Fruit fly (Drosophila melanogaster) ovary, adult (tissue): ENCODE results near the gene Kmn1.

Source experiments
- CG17801 ChIP-seq: fragments of 200-800 bp; optimal IDR thresholded peaks from 2 replicates; lab custom pipeline; 2019; ENCODE audit warnings: missing biosample characterization, mild to moderate bottlenecking, missing genetic modification characterization, moderate library complexity; ENCODE audit not compliant: partially characterized antibody

The Kmn1 gene

DNA sequence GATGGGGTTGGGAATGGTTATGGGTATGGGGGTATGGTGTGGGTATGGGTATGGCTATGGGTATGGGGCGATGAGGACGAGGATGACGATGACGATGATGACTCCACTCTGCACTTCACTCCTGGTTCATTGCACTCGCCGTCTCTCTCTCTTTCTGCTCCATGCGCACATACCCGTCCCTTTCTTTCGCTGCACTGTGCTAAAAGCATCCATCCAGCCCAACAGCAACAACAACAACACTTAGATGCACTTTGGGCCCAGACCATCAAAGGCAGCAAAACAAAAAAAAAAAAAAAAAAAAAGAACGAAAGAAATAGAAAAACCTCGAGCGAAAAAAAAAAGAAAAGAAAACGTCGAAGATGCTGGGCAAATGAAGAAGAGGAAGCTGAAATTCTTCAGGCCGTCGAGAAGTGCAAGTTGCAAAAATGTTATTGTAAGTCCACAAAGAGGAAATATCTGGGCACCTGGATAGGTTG is 27.3 kb downstream of the Kmn1 start:
- TF ChIP-seq CG17801 (GFP tag; lab: Kevin White, UChicago): no peak

DNA sequence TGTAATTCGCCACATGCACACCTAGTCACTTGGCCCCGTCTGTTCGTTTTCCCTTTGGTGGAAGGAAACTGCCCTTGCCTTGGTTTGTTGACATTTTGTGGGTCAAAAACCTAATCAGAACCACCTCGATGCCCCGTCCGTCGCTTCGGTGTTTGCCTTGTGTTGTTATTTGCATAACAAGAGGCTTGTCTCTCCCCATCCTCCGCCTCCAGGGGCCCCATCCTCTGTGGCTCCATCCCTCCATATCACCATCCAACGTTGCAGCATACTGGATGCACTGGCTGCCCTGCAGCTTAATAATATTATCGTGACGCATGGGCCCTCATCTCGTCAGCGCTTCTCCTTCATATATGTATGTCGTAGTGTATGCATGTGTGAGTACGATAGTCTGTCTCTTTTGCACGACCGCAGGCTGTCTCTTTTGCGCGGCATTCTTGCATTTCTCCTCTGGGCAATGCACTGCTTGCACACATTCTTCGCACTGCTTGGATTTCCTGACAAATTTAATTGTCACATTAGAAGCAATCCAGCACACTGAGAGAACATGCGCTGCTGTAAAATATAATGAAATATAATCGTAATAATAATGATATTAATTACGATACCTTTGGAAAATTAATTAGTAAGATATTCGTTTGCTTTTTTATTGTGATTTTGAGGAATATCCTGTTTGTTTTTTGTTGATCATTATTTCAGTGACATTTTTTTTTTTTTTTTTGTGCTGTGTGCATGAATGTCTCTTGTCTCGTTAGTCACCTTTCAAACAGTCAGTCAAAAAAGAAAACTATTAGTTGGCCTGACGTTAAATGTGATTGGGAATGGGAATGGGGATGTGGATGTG is 27.9 kb downstream of the Kmn1 start:
- no peak for TF ChIP-seq CG17801 (GFP tag; lab: Kevin White, UChicago)

DNA sequence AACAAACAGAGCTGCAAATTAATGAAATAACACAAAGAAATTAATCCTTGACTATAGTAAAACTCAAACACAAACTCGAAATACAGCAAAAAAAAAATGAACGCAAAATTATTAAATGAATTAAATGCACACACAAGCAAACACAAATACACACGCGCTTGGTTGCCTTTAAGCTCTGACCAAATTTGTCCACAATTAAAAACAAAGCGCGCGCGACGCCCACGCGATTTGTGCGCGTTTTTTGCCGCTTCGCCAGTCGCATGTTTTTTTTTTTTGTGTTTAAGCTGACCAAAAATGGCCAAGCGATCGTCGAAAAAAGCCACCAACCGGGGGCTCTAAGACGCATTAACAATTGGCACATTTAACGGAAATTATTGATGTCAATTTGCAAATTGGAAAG is 28.9 kb downstream of the Kmn1 start:
- no peak for TF ChIP-seq CG17801 (GFP tag; lab: Kevin White, UChicago)

DNA sequence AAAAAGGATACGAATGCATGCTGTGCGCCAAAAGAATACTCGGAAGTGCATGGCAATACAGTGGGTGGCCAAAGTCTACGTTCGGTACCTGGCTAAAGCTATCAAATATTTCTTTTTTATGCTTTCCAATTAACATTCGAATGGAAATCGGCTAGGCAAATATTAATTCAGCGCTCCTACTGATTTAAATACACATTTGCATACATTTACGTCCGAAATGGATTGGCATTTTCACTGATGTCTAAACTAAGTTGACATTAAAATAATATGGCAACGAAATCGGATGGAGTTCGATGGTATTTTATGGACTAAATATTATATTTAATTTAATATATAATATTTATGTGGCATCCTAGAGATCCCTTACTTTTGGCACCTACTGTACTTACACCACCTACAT is 29.7 kb downstream of the Kmn1 start:
- no peak for TF ChIP-seq CG17801 (GFP tag; lab: Kevin White, UChicago)

DNA sequence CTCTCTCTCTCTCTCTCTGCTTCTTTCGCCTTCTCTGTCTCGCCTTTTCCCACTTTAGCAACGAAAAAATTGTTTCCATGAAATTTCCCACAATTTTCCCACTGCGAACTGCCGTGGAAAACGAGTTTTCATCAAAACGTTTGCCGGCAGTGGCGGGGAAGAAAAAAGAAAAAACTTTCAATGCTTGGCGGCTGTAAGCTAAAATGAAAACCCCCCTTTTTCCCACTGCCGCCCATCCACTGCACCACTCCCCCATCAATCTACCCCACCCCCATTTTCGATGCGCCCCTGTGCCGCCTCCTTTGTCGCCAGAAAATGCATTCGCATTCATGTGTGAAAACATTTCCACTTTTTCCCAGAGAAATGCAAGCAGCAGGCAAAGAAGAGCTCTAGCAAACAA is 41.0 kb downstream of the Kmn1 start:
- no peak for TF ChIP-seq CG17801 (GFP tag; lab: Kevin White, UChicago)

DNA sequence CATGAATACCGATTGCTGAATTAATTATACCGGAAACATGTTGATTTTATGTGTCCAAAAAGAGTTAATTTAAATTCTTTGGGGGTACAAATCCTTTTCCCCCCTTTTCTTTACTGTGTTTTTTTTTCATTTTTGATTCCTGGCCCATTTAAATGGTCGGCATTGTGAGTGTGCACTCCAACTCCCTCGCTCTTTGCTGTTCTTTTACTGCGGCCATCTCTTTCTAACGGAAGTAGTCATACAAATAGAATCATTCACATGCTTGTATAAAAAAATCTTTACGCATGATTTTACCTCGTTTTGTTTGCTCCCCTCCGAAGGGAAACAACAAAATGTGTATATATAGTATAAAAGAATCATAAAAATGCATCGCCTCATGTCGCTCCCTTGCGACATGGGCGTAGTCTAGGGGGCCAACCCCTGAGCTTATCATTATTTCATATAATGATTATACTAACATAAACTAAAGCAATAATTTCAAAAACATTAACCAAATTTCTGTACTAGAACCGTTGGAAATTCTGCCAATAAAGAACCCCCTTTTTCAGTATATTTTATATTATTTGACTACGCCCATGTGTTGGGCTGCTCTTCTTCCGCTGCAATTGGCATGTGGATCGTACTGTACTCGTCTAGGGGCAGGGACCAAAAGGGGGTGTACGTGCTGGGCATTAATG is 44.1 kb downstream of the Kmn1 start:
- peak; percentile 14 for TF ChIP-seq CG17801 (GFP tag; lab: Kevin White, UChicago)

DNA sequence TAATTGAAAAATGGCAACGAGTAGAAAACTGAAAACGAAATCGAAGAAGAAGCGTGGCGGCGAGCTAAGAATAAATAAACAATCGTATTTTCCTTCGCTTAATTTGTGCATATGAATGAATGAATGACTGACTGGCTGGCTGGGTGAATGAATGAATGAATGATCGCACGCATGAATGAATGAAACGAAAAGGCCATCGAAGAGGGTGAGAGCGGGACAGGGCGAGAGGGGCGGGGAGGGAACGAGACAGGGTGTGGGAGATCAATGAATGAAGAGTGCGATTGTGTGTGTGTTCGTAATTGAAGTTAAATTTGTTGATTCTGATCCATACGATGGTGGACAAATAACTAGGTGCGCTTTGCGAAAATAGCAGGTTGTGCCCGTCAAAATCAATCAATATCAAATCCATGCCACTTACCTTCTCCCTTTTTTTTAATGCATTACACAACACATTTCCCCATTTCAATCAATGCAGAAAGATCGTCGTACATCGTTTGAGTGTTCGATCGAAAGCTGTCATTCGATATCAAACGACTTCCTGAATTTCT is 45.1 kb downstream of the Kmn1 start:
- no peak for TF ChIP-seq CG17801 (GFP tag; lab: Kevin White, UChicago)

DNA sequence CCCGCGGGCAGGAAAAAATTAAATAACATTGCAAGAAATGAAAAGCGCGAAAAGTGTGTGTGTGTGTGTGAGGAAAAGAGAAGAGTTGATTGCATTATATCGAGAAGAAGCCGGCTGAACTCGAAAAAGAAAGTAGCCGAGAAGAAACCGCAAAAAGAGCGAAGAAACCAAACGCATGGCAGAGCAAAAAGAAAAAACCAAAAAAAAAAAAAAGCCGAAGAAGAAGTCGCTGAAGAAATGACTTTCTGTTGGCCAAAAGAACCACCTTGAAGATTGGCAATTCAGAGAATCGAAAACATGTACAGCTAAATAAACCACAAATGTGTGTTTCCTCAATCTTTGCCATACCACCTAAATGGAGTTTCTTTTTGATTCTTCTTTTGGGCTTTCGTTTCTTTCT is 48.3 kb downstream of the Kmn1 start:
- TF ChIP-seq CG17801 (GFP tag; lab: Kevin White, UChicago): peak; percentile 80

DNA sequence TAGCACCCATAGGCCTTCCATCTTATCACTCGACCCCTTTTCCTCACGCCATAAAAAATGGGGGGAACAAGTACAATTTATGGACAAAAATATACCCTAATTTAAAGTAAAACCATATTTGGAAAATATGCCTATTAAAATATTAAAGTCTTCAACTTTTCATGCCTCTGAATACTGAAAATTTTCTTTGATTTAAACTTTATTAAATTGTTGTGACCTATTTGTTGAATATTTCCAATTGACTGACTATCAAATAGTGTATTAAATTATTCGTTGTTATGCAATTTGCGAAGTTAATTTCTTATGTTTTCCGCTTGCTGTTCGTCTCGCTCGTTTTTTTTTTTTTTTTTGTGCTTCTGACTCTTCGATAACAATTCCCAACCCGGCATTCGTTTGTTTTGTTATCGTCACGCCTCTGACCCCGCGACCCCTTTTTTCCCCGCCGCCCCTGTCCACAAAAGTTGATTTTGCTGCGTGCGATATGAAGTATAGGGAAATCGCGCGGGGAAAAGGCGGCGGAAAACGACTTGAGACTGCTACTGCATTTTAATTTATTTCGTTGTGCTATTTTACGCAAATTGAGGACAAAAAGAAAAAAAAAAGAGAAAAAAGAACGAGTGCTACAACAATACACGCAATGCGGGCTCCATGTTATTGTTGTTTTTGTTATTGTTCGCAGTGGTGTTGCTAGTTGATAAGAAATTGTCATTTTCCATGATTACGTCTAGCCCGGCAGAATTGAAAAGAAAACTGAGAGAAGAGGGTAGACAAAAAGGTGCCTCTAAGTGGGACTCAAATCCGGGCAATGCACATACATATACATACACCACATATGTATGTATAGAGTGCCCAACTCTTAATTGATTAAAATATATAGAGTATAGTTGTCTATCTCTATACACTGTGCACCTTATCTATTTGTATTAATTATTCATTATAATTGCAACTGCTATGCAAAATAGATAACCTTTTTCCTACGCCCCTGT is 50.4 kb downstream of the Kmn1 start:
- peak; percentile 60 for TF ChIP-seq CG17801 (GFP tag; lab: Kevin White, UChicago)
